Worm (Caenorhabditis elegans) whole organism, L1 larva: ENCODE data around the gene ptc-1.

ENCODE experiments used
- C04F5.9 ChIP-seq: sonication (generic microtip); optimal IDR thresholded peaks from 2 replicates; lab custom pipeline; 2016; ENCODE audit warnings: missing genetic modification characterization, missing compliant biosample characterization
- C16A3.4 ChIP-seq: fragments of 150-350 bp; optimal IDR thresholded peaks from 2 replicates; lab custom pipeline; 2014; ENCODE audit warnings: missing biosample characterization, missing genetic modification characterization
- C34B4.2 ChIP-seq: sonication (generic microtip); optimal IDR thresholded peaks from 2 replicates; lab custom pipeline; 2017; ENCODE audit warnings: mild to moderate bottlenecking, missing genetic modification characterization, missing compliant biosample characterization
- aha-1 ChIP-seq: fragments of 150-350 bp; optimal IDR thresholded peaks from 2 replicates; lab custom pipeline; 2014; ENCODE audit warnings: missing biosample characterization, missing genetic modification characterization
- alr-1 ChIP-seq: fragments of 200-800 bp; sonication (Bioruptor generic); optimal IDR thresholded peaks from 2 replicates; lab custom pipeline; 2018; ENCODE audit warnings: borderline replicate concordance, mild to moderate bottlenecking, missing genetic modification characterization, missing compliant biosample characterization
- aly-2 ChIP-seq: fragments of 150-350 bp; optimal IDR thresholded peaks from 2 replicates; lab custom pipeline; 2014; ENCODE audit warnings: missing biosample characterization, missing genetic modification characterization
- ama-1 ChIP-seq: fragments of 150-350 bp; optimal IDR thresholded peaks from 2 replicates; lab custom pipeline; 2014
- ceh-63 ChIP-seq: fragments of 200-800 bp; sonication (Bioruptor generic); optimal IDR thresholded peaks from 2 replicates; lab custom pipeline; 2018; ENCODE audit warnings: mild to moderate bottlenecking, missing genetic modification characterization, missing compliant biosample characterization
- ceh-82 ChIP-seq, 3 experiments: fragments of 150-350 bp in 1 of 3; sonication (generic microtip) in 2 of 3; optimal IDR thresholded peaks; 2 replicates each; lab custom pipeline; 2014 to 2017; ENCODE audit warnings: missing biosample characterization in 3 of 3, missing genetic modification characterization in 3 of 3
- ceh-88 ChIP-seq: fragments of 200-800 bp; sonication (Bioruptor generic); IDR thresholded peaks from 2 replicates; pipeline ENCODE4 v1.3.6; 2022; ENCODE audit warnings: missing genetic modification characterization, missing compliant biosample characterization
- ceh-90 ChIP-seq: sonication (generic microtip); optimal IDR thresholded peaks from 2 replicates; lab custom pipeline; 2016; ENCODE audit warnings: missing genetic modification characterization, missing compliant biosample characterization
- ces-1 ChIP-seq: fragments of 150-350 bp; optimal IDR thresholded peaks from 2 replicates; lab custom pipeline; 2014; ENCODE audit warnings: missing biosample characterization, missing genetic modification reagents, missing genetic modification characterization
- efl-1 ChIP-seq, 4 experiments: fragments of 150-350 bp; optimal IDR thresholded peaks in 3 of 4; peaks in 1 of 4; 1 replicate in 1 of 4; 2 replicates in 3 of 4; lab custom pipeline; 2014; ENCODE audit warnings: missing biosample characterization in 2 of 4, missing genetic modification characterization in 2 of 4, missing genetic modification reagents in 2 of 4
- egl-27 ChIP-seq, 2 experiments: fragments of 150-350 bp in 1 of 2; sonication (generic microtip); optimal IDR thresholded peaks; 3 replicates each; lab custom pipeline; 2017 to 2018; ENCODE audit warnings: missing biosample characterization in 2 of 2, missing genetic modification characterization in 2 of 2, missing genetic modification reagents in 2 of 2
- ets-5 ChIP-seq: fragments of 200-800 bp; sonication (Bioruptor generic); IDR thresholded peaks from 2 replicates; pipeline ENCODE4 v1.3.6; 2022; ENCODE audit warnings: missing genetic modification characterization, missing compliant biosample characterization
- grh-1 ChIP-seq: fragments of 200-800 bp; sonication (Bioruptor generic); IDR thresholded peaks from 2 replicates; pipeline ENCODE4 v1.3.6; 2022; ENCODE audit warnings: missing genetic modification reagents, missing genetic modification characterization, missing compliant biosample characterization
- hlh-17 ChIP-seq: fragments of 200-800 bp; sonication (Bioruptor generic); optimal IDR thresholded peaks from 2 replicates; lab custom pipeline; 2018; ENCODE audit warnings: missing genetic modification characterization, mild to moderate bottlenecking, missing compliant biosample characterization, moderate library complexity, borderline replicate concordance
- hpl-2 ChIP-seq: fragments of 150-350 bp; optimal IDR thresholded peaks from 2 replicates; lab custom pipeline; 2014; ENCODE audit warnings: missing biosample characterization, missing genetic modification reagents, missing genetic modification characterization
- irx-1 ChIP-seq: sonication (generic microtip); optimal IDR thresholded peaks from 2 replicates; lab custom pipeline; 2016; ENCODE audit warnings: missing genetic modification characterization, missing compliant biosample characterization
- isw-1 ChIP-seq: fragments of 200-800 bp; sonication (Bioruptor generic); IDR thresholded peaks from 2 replicates; pipeline ENCODE4 v1.3.6; 2022; ENCODE audit warnings: missing genetic modification characterization, missing compliant biosample characterization
- lin-13 ChIP-seq: fragments of 150-350 bp; optimal IDR thresholded peaks from 2 replicates; lab custom pipeline; 2014; ENCODE audit warnings: missing biosample characterization, missing genetic modification reagents, missing genetic modification characterization
- lin-14 ChIP-seq: fragments of 200-800 bp; sonication (Bioruptor generic); optimal IDR thresholded peaks from 2 replicates; lab custom pipeline; 2018; ENCODE audit warnings: mild to moderate bottlenecking, missing genetic modification characterization, moderate library complexity, missing compliant biosample characterization
- lin-15B ChIP-seq: fragments of 150-350 bp; sonication (generic microtip); optimal IDR thresholded peaks from 3 replicates; lab custom pipeline; 2014; ENCODE audit warnings: missing biosample characterization, missing genetic modification characterization
- lin-35 ChIP-seq, 2 experiments: fragments of 150-350 bp; optimal IDR thresholded peaks; 2 replicates each; lab custom pipeline; 2014; ENCODE audit warnings: missing biosample characterization in 2 of 2, missing genetic modification characterization in 2 of 2, missing genetic modification reagents in 2 of 2
- lir-3 ChIP-seq: sonication (generic microtip); optimal IDR thresholded peaks from 2 replicates; lab custom pipeline; 2016; ENCODE audit warnings: mild to moderate bottlenecking, missing genetic modification characterization, moderate library complexity, missing compliant biosample characterization; ENCODE audit not compliant: poor library complexity
- lsy-2 ChIP-seq, 2 experiments: fragments of 150-350 bp; optimal IDR thresholded peaks; 2 replicates each; lab custom pipeline; 2014; ENCODE audit warnings: missing biosample characterization in 2 of 2, missing genetic modification characterization in 2 of 2
- mab-9 ChIP-seq: fragments of 200-800 bp; sonication (Bioruptor generic); IDR thresholded peaks from 2 replicates; pipeline ENCODE4 v1.3.6; 2022; ENCODE audit warnings: missing genetic modification reagents, missing genetic modification characterization, missing compliant biosample characterization
- mdl-1 ChIP-seq, 2 experiments: fragments of 150-350 bp; optimal IDR thresholded peaks; 2 replicates each; lab custom pipeline; 2014 to 2017; ENCODE audit warnings: missing biosample characterization in 2 of 2, missing genetic modification characterization in 2 of 2, inconsistent platforms in 1 of 2
- mef-2 ChIP-seq: fragments of 150-350 bp; optimal IDR thresholded peaks from 2 replicates; lab custom pipeline; 2014; ENCODE audit warnings: missing biosample characterization, missing genetic modification characterization
- mep-1 ChIP-seq: fragments of 150-350 bp; optimal IDR thresholded peaks from 2 replicates; lab custom pipeline; 2014; ENCODE audit warnings: missing biosample characterization, missing genetic modification characterization
- nhr-11 ChIP-seq: fragments of 150-350 bp; optimal IDR thresholded peaks from 2 replicates; lab custom pipeline; 2014; ENCODE audit warnings: missing biosample characterization, missing genetic modification characterization
- nhr-12 ChIP-seq: sonication (generic microtip); optimal IDR thresholded peaks from 2 replicates; lab custom pipeline; 2017; ENCODE audit warnings: missing biosample characterization, missing genetic modification characterization
- nhr-19 ChIP-seq: fragments of 200-800 bp; sonication (Bioruptor generic); conservative IDR thresholded peaks from 2 replicates; pipeline ENCODE4 v1.3.6; 2022; ENCODE audit warnings: missing genetic modification characterization, missing compliant biosample characterization
- nhr-237 ChIP-seq: fragments of 150-350 bp; optimal IDR thresholded peaks from 2 replicates; lab custom pipeline; 2014; ENCODE audit warnings: missing biosample characterization, missing genetic modification characterization
- nhr-28 ChIP-seq: fragments of 150-350 bp; optimal IDR thresholded peaks from 2 replicates; lab custom pipeline; 2014; ENCODE audit warnings: missing biosample characterization, missing genetic modification characterization
- nhr-47 ChIP-seq: sonication (generic microtip); optimal IDR thresholded peaks from 2 replicates; lab custom pipeline; 2016; ENCODE audit warnings: mild to moderate bottlenecking, missing genetic modification characterization, moderate library complexity, missing compliant biosample characterization
- nhr-77 ChIP-seq: fragments of 150-350 bp; optimal IDR thresholded peaks from 2 replicates; lab custom pipeline; 2014; ENCODE audit warnings: missing biosample characterization, missing genetic modification characterization
- nhr-84 ChIP-seq: sonication (generic microtip); optimal IDR thresholded peaks from 2 replicates; lab custom pipeline; 2017; ENCODE audit warnings: missing biosample characterization, missing genetic modification characterization
- nhr-85 ChIP-seq: sonication (generic microtip); peaks from one replicate; lab custom pipeline; 2016; ENCODE audit warnings: missing genetic modification characterization, inconsistent platforms, missing compliant biosample characterization
- nhr-90 ChIP-seq: sonication (generic microtip); optimal IDR thresholded peaks from 2 replicates; lab custom pipeline; 2016; ENCODE audit warnings: mild to moderate bottlenecking, missing genetic modification characterization, missing compliant biosample characterization; ENCODE audit not compliant: poor library complexity
- pax-3 ChIP-seq: fragments of 200-800 bp; sonication (Bioruptor generic); optimal IDR thresholded peaks from 2 replicates; lab custom pipeline; 2018; ENCODE audit warnings: mild to moderate bottlenecking, missing genetic modification characterization, moderate library complexity, missing compliant biosample characterization
- rnt-1 ChIP-seq: sonication (generic microtip); optimal IDR thresholded peaks from 2 replicates; lab custom pipeline; 2016; ENCODE audit warnings: mild to moderate bottlenecking, missing genetic modification characterization, moderate library complexity, missing compliant biosample characterization
- skn-1 ChIP-seq: fragments of 150-350 bp; optimal IDR thresholded peaks from 2 replicates; lab custom pipeline; 2014; ENCODE audit warnings: missing biosample characterization, missing genetic modification characterization
- snpc-4 ChIP-seq: fragments of 150-350 bp; optimal IDR thresholded peaks from 2 replicates; lab custom pipeline; 2014; ENCODE audit warnings: missing biosample characterization, missing genetic modification characterization
- sox-4 ChIP-seq: sonication (generic microtip); optimal IDR thresholded peaks from 2 replicates; lab custom pipeline; 2016; ENCODE audit warnings: missing genetic modification characterization, missing compliant biosample characterization
- sup-37 ChIP-seq: fragments of 200-800 bp; sonication (Bioruptor generic); optimal IDR thresholded peaks from 2 replicates; lab custom pipeline; 2018; ENCODE audit warnings: mild to moderate bottlenecking, missing genetic modification characterization, missing compliant biosample characterization
- tbx-2 ChIP-seq: sonication (generic microtip); optimal IDR thresholded peaks from 2 replicates; lab custom pipeline; 2016; ENCODE audit warnings: missing genetic modification characterization, missing compliant biosample characterization
- tlp-1 ChIP-seq: fragments of 150-350 bp; optimal IDR thresholded peaks from 2 replicates; lab custom pipeline; 2014; ENCODE audit warnings: missing biosample characterization, missing genetic modification characterization
- unc-30 ChIP-seq: sonication (generic microtip); optimal IDR thresholded peaks from 2 replicates; lab custom pipeline; 2017; ENCODE audit warnings: missing biosample characterization, missing genetic modification characterization
- unc-86 ChIP-seq: sonication (generic microtip); optimal IDR thresholded peaks from 2 replicates; lab custom pipeline; 2016; ENCODE audit warnings: missing genetic modification characterization, missing compliant biosample characterization
- vab-15 ChIP-seq: sonication (generic microtip); optimal IDR thresholded peaks from 2 replicates; lab custom pipeline; 2017; ENCODE audit warnings: missing genotype, mild to moderate bottlenecking, missing genetic modification characterization, missing compliant biosample characterization
- xbp-1 ChIP-seq: sonication (generic microtip); optimal IDR thresholded peaks from 2 replicates; lab custom pipeline; 2016; ENCODE audit warnings: missing genetic modification characterization, missing compliant biosample characterization
- zag-1 ChIP-seq: fragments of 150-350 bp; optimal IDR thresholded peaks from 2 replicates; lab custom pipeline; 2014; ENCODE audit warnings: missing biosample characterization, missing genetic modification characterization
- ztf-4 ChIP-seq: fragments of 150-350 bp; optimal IDR thresholded peaks from 2 replicates; lab custom pipeline; 2014; ENCODE audit warnings: missing biosample characterization, missing genetic modification characterization

The ptc-1 gene

DNA sequence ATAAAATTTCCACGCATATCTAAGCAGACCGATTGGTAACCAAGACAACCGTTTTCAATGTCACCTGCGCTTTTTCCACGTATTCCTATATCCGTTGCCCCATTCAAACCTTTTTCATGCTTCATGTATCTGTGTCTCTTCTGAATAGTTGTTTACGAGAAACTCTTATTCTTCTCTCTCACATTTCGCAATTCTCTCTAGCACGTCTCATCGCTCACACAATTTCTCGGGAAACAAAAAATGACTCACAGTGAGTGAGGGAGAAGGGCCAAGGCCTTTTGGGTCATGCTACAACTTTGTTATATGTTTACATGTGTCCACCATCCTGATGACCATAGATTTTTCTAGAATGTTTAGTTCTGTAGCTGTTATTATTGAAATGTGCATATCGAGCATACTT is 5.7 kb upstream of the ptc-1 start:
- no peak for TF ChIP-seq nhr-85
- no peak for TF ChIP-seq nhr-90 (tag; lab: Kevin White, UChicago)
- TF ChIP-seq alr-1, result no peak
- no peak for TF ChIP-seq mdl-1 (tag; optimal IDR thresholded peaks at IDR 0.05; lab: Kevin White, UChicago)
- no peak for TF ChIP-seq nhr-28 (tag; lab: Kevin White, UChicago)
- TF ChIP-seq nhr-47 (tag; lab: Kevin White, UChicago), result peak; percentile 70
- no peak for TF ChIP-seq hlh-17 (GFP tag; lab: Kevin White, UChicago)
- TF ChIP-seq egl-27 (tag; optimal IDR thresholded peaks at IDR 0.05; lab: Kevin White, UChicago), result peak; percentile 7 to 11
- no peak for TF ChIP-seq ets-5 (GFP tag; lab: Robert Waterston, UW)
- TF ChIP-seq hpl-2 (GFP tag; lab: Kevin White, UChicago), result no peak
- TF ChIP-seq ama-1 (lab: Kevin White, UChicago), result no peak
- TF ChIP-seq lin-14 (GFP tag; lab: Kevin White, UChicago), result peak; percentile 86
- no peak for TF ChIP-seq unc-30 (tag; lab: Kevin White, UChicago)
- peak; percentile 31 for TF ChIP-seq xbp-1 (tag; lab: Kevin White, UChicago)
- no peak for TF ChIP-seq lir-3
- TF ChIP-seq mef-2 (tag; lab: Kevin White, UChicago), result no peak
- TF ChIP-seq mab-9, result no peak
- no peak for TF ChIP-seq nhr-19 (GFP tag; lab: Robert Waterston, UW)
- no peak for TF ChIP-seq ceh-88 (GFP tag; lab: Robert Waterston, UW)
- no peak for TF ChIP-seq nhr-77 (tag; lab: Kevin White, UChicago)
- TF ChIP-seq ceh-82 (tag; optimal IDR thresholded peaks at IDR 0.05; lab: Kevin White, UChicago), result peak in 2 of 3 experiments; percentile 9 to 63
- TF ChIP-seq unc-86 (tag; lab: Kevin White, UChicago), result no peak
- TF ChIP-seq aly-2 (tag; lab: Kevin White, UChicago), result no peak
- TF ChIP-seq irx-1 (tag; lab: Kevin White, UChicago), result no peak
- TF ChIP-seq ztf-4, result peak; percentile 46
- no peak for TF ChIP-seq C04F5.9 (tag; lab: Kevin White, UChicago)
- no peak for TF ChIP-seq zag-1 (tag; lab: Kevin White, UChicago)
- no peak for TF ChIP-seq ces-1 (GFP tag; lab: Kevin White, UChicago)
- TF ChIP-seq efl-1 (optimal IDR thresholded peaks at IDR 0.05; lab: Kevin White, UChicago), result peak; percentile 14 to 37
- no peak for TF ChIP-seq efl-1 (GFP tag; optimal IDR thresholded peaks at IDR 0.05 in 1 of 2; lab: Kevin White, UChicago)
- TF ChIP-seq ceh-90 (tag; lab: Kevin White, UChicago), result no peak
- peak; percentile 22 for TF ChIP-seq sox-4
- TF ChIP-seq tlp-1 (tag; lab: Kevin White, UChicago), result no peak
- peak; percentile 33 for TF ChIP-seq rnt-1
- peak; percentile 25 for TF ChIP-seq nhr-237
- no peak for TF ChIP-seq aha-1
- TF ChIP-seq ceh-63 (GFP tag; lab: Kevin White, UChicago), result no peak
- no peak for TF ChIP-seq lin-13 (GFP tag; lab: Kevin White, UChicago)
- no peak for TF ChIP-seq tbx-2
- peak; percentile 50 for TF ChIP-seq pax-3
- no peak for TF ChIP-seq grh-1 (GFP tag; lab: Robert Waterston, UW)
- no peak for TF ChIP-seq lin-15B (tag; lab: Kevin White, UChicago)
- peak; percentile 42 for TF ChIP-seq nhr-11 (tag; lab: Kevin White, UChicago)
- no peak for TF ChIP-seq vab-15
- peak in 1 of 2 experiments; percentile 38 for TF ChIP-seq lin-35 (GFP tag; optimal IDR thresholded peaks at IDR 0.05; lab: Kevin White, UChicago)
- no peak for TF ChIP-seq sup-37 (GFP tag; lab: Kevin White, UChicago)
- peak; percentile 70 for TF ChIP-seq skn-1
- no peak for TF ChIP-seq isw-1 (GFP tag; lab: Robert Waterston, UW)
- TF ChIP-seq nhr-12 (tag; lab: Kevin White, UChicago), result no peak
- peak; percentile 82 for TF ChIP-seq mep-1
- no peak for TF ChIP-seq nhr-84 (tag; lab: Kevin White, UChicago)
- peak; percentile 9 for TF ChIP-seq C16A3.4 (tag; lab: Kevin White, UChicago)
- TF ChIP-seq C34B4.2 (tag; lab: Kevin White, UChicago), result no peak
- TF ChIP-seq lsy-2 (tag; optimal IDR thresholded peaks at IDR 0.05; lab: Kevin White, UChicago), result peak; percentile 43 to 68
- TF ChIP-seq snpc-4 (tag; lab: Kevin White, UChicago), result peak; percentile 28
